Fruit fly (Drosophila melanogaster): ENCODE data around the gene CG1958.
A peak's percentile ranks its signal among the peaks of the same experiment; 100 is the strongest.

CG1958 gene

DNA sequence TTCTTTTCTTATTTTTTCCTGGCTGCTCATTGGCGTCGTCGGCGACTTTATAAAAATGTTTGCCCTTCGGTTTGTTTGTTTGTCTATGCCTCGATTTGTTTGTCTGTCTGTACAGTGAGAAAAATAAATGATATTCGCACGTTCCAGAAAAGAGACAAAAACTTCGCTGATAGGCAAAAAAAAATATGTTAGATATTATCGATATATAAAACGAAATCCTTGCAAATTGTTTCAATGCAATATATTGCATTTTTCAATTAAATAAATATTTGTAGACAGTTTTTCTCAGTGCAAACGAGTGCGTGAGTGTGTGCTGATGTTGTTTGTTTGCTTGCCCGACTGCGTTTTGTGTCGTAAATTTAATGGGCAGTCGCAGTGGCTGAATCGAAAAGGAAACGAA is 10.3 kb downstream of the CG1958 start (continued):
- peak; percentile 93 for TF ChIP-seq CG15696 (tag; optimal IDR thresholded peaks at IDR 0.05)
- TF ChIP-seq Poxn (GFP tag; IDR thresholded peaks at IDR 0.05) = no peak
- TF ChIP-seq TFAM (GFP tag; optimal IDR thresholded peaks at IDR 0.05) = no peak
- TF ChIP-seq Rfx (GFP tag; IDR thresholded peaks at IDR 0.05) = 0 out of 2 replicates have a peak, but pooled peaks have one; percentile 28
- TF ChIP-seq sc (optimal IDR thresholded peaks at IDR 0.05) = no peak
- TF ChIP-seq sc (GFP tag; optimal IDR thresholded peaks at IDR 0.05) = peak; percentile 51
- peak; percentile 59 for TF ChIP-seq CG1529 (GFP tag; optimal IDR thresholded peaks at IDR 0.05)
- TF ChIP-seq Hr51 (GFP tag; optimal IDR thresholded peaks at IDR 0.05) = peak; percentile 23 to 51
- TF ChIP-seq CG2678 (tag; optimal IDR thresholded peaks at IDR 0.05) = peak; percentile 74
- TF ChIP-seq bbx (GFP tag; IDR thresholded peaks at IDR 0.05; ENCODE audit: partially characterized antibody) = no peak
- peak; percentile 93 for TF ChIP-seq zen (tag; optimal IDR thresholded peaks at IDR 0.05)
- no peak for TF ChIP-seq Stat92E (GFP tag; optimal IDR thresholded peaks at IDR 0.05)
- TF ChIP-seq HLH3B (GFP tag; IDR thresholded peaks at IDR 0.05) = peak; percentile 53; the same call in 1 of the 2 replicates
- peak; percentile 30 for TF ChIP-seq Vsx1 (GFP tag; optimal IDR thresholded peaks at IDR 0.05)
- TF ChIP-seq fd64A (GFP tag; optimal IDR thresholded peaks at IDR 0.05) = no peak
- peak; percentile 72 for TF ChIP-seq CG13775 (GFP tag; optimal IDR thresholded peaks at IDR 0.05)
- no peak for TF ChIP-seq CG11723 (GFP tag; optimal IDR thresholded peaks at IDR 0.05)
- peak; percentile 58 for TF ChIP-seq lilli (GFP tag; optimal IDR thresholded peaks at IDR 0.05)
- no peak for TF ChIP-seq CG10543 (GFP tag; optimal IDR thresholded peaks at IDR 0.05)
- peak; percentile 68 for TF ChIP-seq CG2202 (tag; optimal IDR thresholded peaks at IDR 0.05)
- TF ChIP-seq ftz-f1 (GFP tag; optimal IDR thresholded peaks at IDR 0.05) = no peak
- no peak for TF ChIP-seq Ets65A (GFP tag)
- TF ChIP-seq twi (tag; optimal IDR thresholded peaks at IDR 0.05) = peak; percentile 37
- TF ChIP-seq CG12391 (tag; optimal IDR thresholded peaks at IDR 0.05) = peak; percentile 78
- TF ChIP-seq mirr (GFP tag; optimal IDR thresholded peaks at IDR 0.05) = no peak
- peak; percentile 61 for TF ChIP-seq Oli (tag; optimal IDR thresholded peaks at IDR 0.05)
- TF ChIP-seq CG31441 (GFP tag; IDR thresholded peaks at IDR 0.05) = peak; percentile 74
- TF ChIP-seq CG10267 (tag; optimal IDR thresholded peaks at IDR 0.05) = peak; percentile 80
- TF ChIP-seq CG10462 (GFP tag; optimal IDR thresholded peaks at IDR 0.05) = peak; percentile 37
- TF ChIP-seq gsb-n (tag; optimal IDR thresholded peaks at IDR 0.05) = peak; percentile 74
- peak; percentile 84 for TF ChIP-seq CG10979 (tag; optimal IDR thresholded peaks at IDR 0.05)
- no peak for TF ChIP-seq prd (optimal IDR thresholded peaks at IDR 0.05)
- TF ChIP-seq prd (GFP tag; IDR thresholded peaks at IDR 0.05) = peak; percentile 85
- peak; percentile 21 for TF ChIP-seq CG12236 (GFP tag; optimal IDR thresholded peaks at IDR 0.05)
- TF ChIP-seq CG32767 (GFP tag; IDR thresholded peaks at IDR 0.05) = no peak
- TF ChIP-seq CG7987 (GFP tag; optimal IDR thresholded peaks at IDR 0.05) = no peak
- no peak for TF ChIP-seq CG15073 (GFP tag; optimal IDR thresholded peaks at IDR 0.05)
- TF ChIP-seq Atf3 (GFP tag; optimal IDR thresholded peaks at IDR 0.05) = peak; percentile 38
- no peak for TF ChIP-seq CG31388 (GFP tag; optimal IDR thresholded peaks at IDR 0.05)
- no peak for TF ChIP-seq stc (GFP tag; IDR thresholded peaks at IDR 0.05)
- no peak for TF ChIP-seq CG11085 (GFP tag; IDR thresholded peaks at IDR 0.05)
- no peak for TF ChIP-seq HmgD (GFP tag; optimal IDR thresholded peaks at IDR 0.05)
- no peak for TF ChIP-seq jing (GFP tag; optimal IDR thresholded peaks at IDR 0.05)
- no peak for TF ChIP-seq cas (GFP tag; IDR thresholded peaks at IDR 0.05)
- peak; percentile 53 for TF ChIP-seq pum (GFP tag; optimal IDR thresholded peaks at IDR 0.05)
- no peak for TF ChIP-seq Opbp (GFP tag; IDR thresholded peaks at IDR 0.05; ENCODE audit: partially characterized antibody)
- TF ChIP-seq CG7928 (GFP tag; optimal IDR thresholded peaks at IDR 0.05) = no peak
- TF ChIP-seq CG18262 (tag; optimal IDR thresholded peaks at IDR 0.05) = peak; percentile 80
- TF ChIP-seq CG10209 (GFP tag; optimal IDR thresholded peaks at IDR 0.05) = peak; percentile 68
- no peak for TF ChIP-seq dati (GFP tag; IDR thresholded peaks at IDR 0.05)
- peak; percentile 38 for TF ChIP-seq trh (GFP tag; optimal IDR thresholded peaks at IDR 0.05)

All from whole organism, embryonic.